Fruit fly (Drosophila melanogaster) whole organism, prepupa: ENCODE data around the gene CG13760.

ENCODE experiments used
- CG10631 ChIP-seq: fragments of 200-800 bp; sonication (Bioruptor generic); optimal IDR thresholded peaks from 2 replicates; lab custom pipeline; 2016; ENCODE audit warnings: missing biosample characterization, missing genetic modification characterization
- OdsH ChIP-seq: fragments of 200-800 bp; sonication (Bioruptor generic); optimal IDR thresholded peaks from 3 replicates; lab custom pipeline; 2016; ENCODE audit warnings: missing biosample characterization, missing genetic modification characterization

- TF ChIP-seq OdsH (GFP tag; lab: Kevin White, UChicago) (peak; percentile 70), CG10631 (peak; percentile 67)
Measured at dm6 chrX:2588415-2589411, 3.2 kb upstream of the CG13760 start, which contains the start of gene egh.
